Fruit fly (Drosophila melanogaster) whole organism, embryonic: ENCODE data around the gene CG43255.

Experiments used
- Atf-2 ChIP-seq: fragments of 200-800 bp; sonication (Bioruptor generic); optimal IDR thresholded peaks from 2 replicates; lab custom pipeline; 2016; ENCODE audit warnings: missing biosample characterization, missing genetic modification characterization
- CG10209 ChIP-seq: fragments of 200-800 bp; sonication (Bioruptor generic); optimal IDR thresholded peaks from 3 replicates; lab custom pipeline; 2017; ENCODE audit warnings: missing biosample characterization, mild to moderate bottlenecking, missing genetic modification characterization, missing genetic modification reagents
- CG10366 ChIP-seq: fragments of 200-800 bp; sonication (Bioruptor generic); IDR thresholded peaks from 2 replicates; pipeline ENCODE4 v1.3.6; 2022; ENCODE audit warnings: missing biosample characterization, missing genetic modification characterization
- CG11398 ChIP-seq: fragments of 200-800 bp; sonication (Bioruptor generic); optimal IDR thresholded peaks from 2 replicates; lab custom pipeline; 2016; ENCODE audit warnings: missing biosample characterization, missing genetic modification characterization
- CG11696 ChIP-seq: fragments of 200-800 bp; sonication (Bioruptor generic); IDR thresholded peaks from 2 replicates; pipeline ENCODE4 v1.3.6; 2022; ENCODE audit warnings: missing biosample characterization, missing genetic modification characterization
- CG12236 ChIP-seq: fragments of 200-800 bp; sonication (Bioruptor generic); optimal IDR thresholded peaks from 2 replicates; lab custom pipeline; 2016; ENCODE audit warnings: missing biosample characterization, missing genetic modification characterization
- CG12659 ChIP-seq: fragments of 200-800 bp; sonication (Bioruptor generic); optimal IDR thresholded peaks from 3 replicates; lab custom pipeline; 2017; ENCODE audit warnings: mild to moderate bottlenecking, missing biosample characterization, missing genetic modification reagents, missing genetic modification characterization
- CG15601 ChIP-seq: fragments of 200-800 bp; sonication (Bioruptor generic); optimal IDR thresholded peaks from 3 replicates; lab custom pipeline; 2019; ENCODE audit warnings: missing biosample characterization, mild to moderate bottlenecking, missing genetic modification characterization, moderate library complexity
- CG18599 ChIP-seq: fragments of 200-800 bp; sonication (Bioruptor generic); optimal IDR thresholded peaks from 3 replicates; lab custom pipeline; 2017; ENCODE audit warnings: missing biosample characterization, missing genetic modification characterization, mild to moderate bottlenecking, moderate library complexity, missing genetic modification reagents
- CG32532 ChIP-seq: fragments of 200-800 bp; sonication (Bioruptor generic); IDR thresholded peaks from 2 replicates; pipeline ENCODE4 v1.3.6; 2022; ENCODE audit warnings: missing biosample characterization, missing genetic modification characterization
- CG32772 ChIP-seq: fragments of 200-800 bp; sonication (Bioruptor generic); IDR thresholded peaks from 2 replicates; pipeline ENCODE4 v1.3.6; 2022; ENCODE audit warnings: missing biosample characterization, missing genetic modification characterization
- CG4707 ChIP-seq: fragments of 200-800 bp; sonication (Bioruptor generic); optimal IDR thresholded peaks from 2 replicates; lab custom pipeline; 2018; ENCODE audit warnings: missing biosample characterization, mild to moderate bottlenecking, missing genetic modification characterization, moderate library complexity
- CG6791 ChIP-seq: fragments of 200-800 bp; sonication (Bioruptor generic); IDR thresholded peaks from 3 replicates; pipeline ENCODE4 v1.3.6; 2022; ENCODE audit warnings: missing biosample characterization, missing genetic modification characterization; ENCODE audit not compliant: partially characterized antibody
- CG6854 ChIP-seq: fragments of 200-800 bp; sonication (Bioruptor generic); optimal IDR thresholded peaks from 3 replicates; lab custom pipeline; 2017; ENCODE audit warnings: missing biosample characterization, mild to moderate bottlenecking, missing genetic modification characterization
- D19B ChIP-seq: fragments of 200-800 bp; sonication (Bioruptor generic); optimal IDR thresholded peaks from 2 replicates; lab custom pipeline; 2017; ENCODE audit warnings: missing biosample characterization, mild to moderate bottlenecking, missing genetic modification characterization
- Dfd ChIP-seq, 2 experiments: fragments of >200 bp; optimal IDR thresholded peaks; 2 replicates each; lab custom pipeline; 2017; ENCODE audit warnings: missing biosample characterization in 2 of 2, missing genetic modification characterization in 2 of 2
- Gug ChIP-seq: fragments of 200-800 bp; sonication (Bioruptor generic); IDR thresholded peaks from 4 replicates; pipeline ENCODE4 v1.3.6; 2022; ENCODE audit warnings: missing biosample characterization, missing genetic modification characterization
- HLH3B ChIP-seq: fragments of 200-800 bp; sonication (Bioruptor generic); IDR thresholded peaks from 2 replicates; pipeline ENCODE4 v1.3.6; 2022; ENCODE audit warnings: missing biosample characterization, missing genetic modification characterization
- HmgZ ChIP-seq: fragments of 200-800 bp; sonication (Bioruptor generic); optimal IDR thresholded peaks from 2 replicates; lab custom pipeline; 2018; ENCODE audit warnings: missing biosample characterization, mild to moderate bottlenecking, missing genetic modification characterization
- MBD-R2 ChIP-seq: fragments of 200-800 bp; sonication (Bioruptor generic); IDR thresholded peaks from 2 replicates; pipeline ENCODE4 v1.3.6; 2022; ENCODE audit warnings: missing biosample characterization, missing genetic modification characterization
- Med ChIP-seq: fragments of 200-800 bp; sonication (Bioruptor generic); peaks from one replicate; lab custom pipeline; 2016; ENCODE audit warnings: missing biosample characterization, missing genetic modification characterization, mild to moderate bottlenecking, inconsistent platforms, moderate library complexity
- Meics ChIP-seq: fragments of 200-800 bp; sonication (Bioruptor generic); optimal IDR thresholded peaks from 2 replicates; lab custom pipeline; 2017; ENCODE audit warnings: missing biosample characterization, mild to moderate bottlenecking, missing genetic modification characterization
- Oaz ChIP-seq: fragments of 200-800 bp; sonication (Bioruptor generic); IDR thresholded peaks from 2 replicates; pipeline ENCODE4 v1.3.6; 2022; ENCODE audit warnings: missing biosample characterization, missing genetic modification characterization
- Ptx1 ChIP-seq: fragments of 200-800 bp; sonication (Bioruptor generic); IDR thresholded peaks from 2 replicates; pipeline ENCODE4 v1.3.6; 2022; ENCODE audit warnings: missing biosample characterization, missing genetic modification characterization
- Xrp1 ChIP-seq: fragments of 200-800 bp; sonication (Bioruptor generic); IDR thresholded peaks from 2 replicates; pipeline ENCODE4 v1.3.6; 2022; ENCODE audit warnings: missing biosample characterization, missing genetic modification characterization
- al ChIP-seq: fragments of 200-800 bp; sonication (Bioruptor generic); IDR thresholded peaks from 2 replicates; pipeline ENCODE4 v1.3.6; 2022; ENCODE audit warnings: missing biosample characterization, missing genetic modification characterization
- ase ChIP-seq: fragments of 200-800 bp; sonication (Bioruptor generic); IDR thresholded peaks from 3 replicates; pipeline ENCODE4 v1.3.6; 2022; ENCODE audit warnings: missing biosample characterization, missing genetic modification characterization
- ato ChIP-seq: fragments of 200-800 bp; sonication (Bioruptor generic); IDR thresholded peaks from 2 replicates; pipeline ENCODE4 v1.3.6; 2022; ENCODE audit warnings: missing biosample characterization, missing genetic modification characterization; ENCODE audit not compliant: partially characterized antibody
- bab2 ChIP-seq: fragments of 200-800 bp; sonication (Bioruptor generic); optimal IDR thresholded peaks from 2 replicates; lab custom pipeline; 2016; ENCODE audit warnings: missing biosample characterization, missing genetic modification characterization
- bsh ChIP-seq, 2 experiments: fragments of 200-800 bp; sonication (Bioruptor generic); optimal IDR thresholded peaks; 2 replicates each; lab custom pipeline; 2017 to 2018; ENCODE audit warnings: mild to moderate bottlenecking in 2 of 2, missing biosample characterization in 2 of 2, missing genetic modification characterization in 2 of 2, moderate library complexity in 1 of 2
- chinmo ChIP-seq: fragments of 200-800 bp; sonication (Bioruptor generic); IDR thresholded peaks from 4 replicates; pipeline ENCODE4 v1.3.6; 2022; ENCODE audit warnings: missing biosample characterization, missing genetic modification characterization; ENCODE audit not compliant: partially characterized antibody
- chm ChIP-seq: fragments of 200-800 bp; sonication (Bioruptor generic); IDR thresholded peaks from 2 replicates; pipeline ENCODE4 v1.3.6; 2022; ENCODE audit warnings: missing biosample characterization, missing genetic modification characterization
- croc ChIP-seq: fragments of 200-800 bp; sonication (Bioruptor generic); conservative IDR thresholded peaks from 3 replicates; pipeline ENCODE4 v1.3.6; 2022; ENCODE audit warnings: missing biosample characterization, missing genetic modification characterization
- crol ChIP-seq: fragments of 200-800 bp; sonication (Bioruptor generic); IDR thresholded peaks from 2 replicates; pipeline ENCODE4 v1.3.6; 2022; ENCODE audit warnings: missing biosample characterization, missing genetic modification characterization
- cwo ChIP-seq: fragments of 200-800 bp; sonication (Bioruptor generic); optimal IDR thresholded peaks from 3 replicates; lab custom pipeline; 2017; ENCODE audit warnings: missing biosample characterization, missing genetic modification characterization, mild to moderate bottlenecking, moderate library complexity, missing genetic modification reagents
- dpn ChIP-seq, 2 experiments: fragments of 200-800 bp; sonication (Bioruptor generic); optimal IDR thresholded peaks; 3 replicates each; lab custom pipeline; 2016; ENCODE audit warnings: missing biosample characterization in 2 of 2, missing genetic modification characterization in 2 of 2
- gro ChIP-seq: fragments of 200-800 bp; sonication (Bioruptor generic); optimal IDR thresholded peaks from 2 replicates; lab custom pipeline; 2016; ENCODE audit warnings: missing biosample characterization, missing genetic modification characterization
- hbn ChIP-seq: fragments of 200-800 bp; sonication (Bioruptor generic); IDR thresholded peaks from 2 replicates; pipeline ENCODE4 v1.3.6; 2022; ENCODE audit warnings: missing biosample characterization, missing genetic modification characterization; ENCODE audit not compliant: partially characterized antibody
- ken ChIP-seq: fragments of 200-800 bp; sonication (Bioruptor generic); IDR thresholded peaks from 3 replicates; pipeline ENCODE4 v1.3.6; 2022; ENCODE audit warnings: missing biosample characterization, missing genetic modification characterization
- lab ChIP-seq: fragments of 200-800 bp; sonication (Bioruptor generic); optimal IDR thresholded peaks from 3 replicates; lab custom pipeline; 2017; ENCODE audit warnings: missing biosample characterization, missing genetic modification characterization, mild to moderate bottlenecking, moderate library complexity, missing genetic modification reagents
- lmd ChIP-seq: fragments of 200-800 bp; sonication (Bioruptor generic); IDR thresholded peaks from 2 replicates; pipeline ENCODE4 v1.3.6; 2022; ENCODE audit warnings: missing biosample characterization, missing genetic modification characterization
- mam ChIP-seq: fragments of 200-800 bp; sonication (Bioruptor generic); optimal IDR thresholded peaks from 3 replicates; lab custom pipeline; 2016; ENCODE audit warnings: missing biosample characterization, missing genetic modification characterization
- otp ChIP-seq: fragments of 200-800 bp; sonication (Bioruptor generic); IDR thresholded peaks from 3 replicates; pipeline ENCODE4, ENCODE4 v1.3.6; 2022; ENCODE audit warnings: missing biosample characterization, missing genetic modification characterization
- prd ChIP-seq, 3 experiments: fragments of >200 bp in 2 of 3; fragments of 200-800 bp in 1 of 3; sonication (Bioruptor generic) in 1 of 3; optimal IDR thresholded peaks in 2 of 3; IDR thresholded peaks in 1 of 3; 2 replicates in 2 of 3; 3 replicates in 1 of 3; pipeline versions ENCODE4 v1.3.6 to Lab custom; 2017 to 2022; ENCODE audit warnings: missing biosample characterization in 1 of 3, missing genetic modification characterization in 1 of 3
- row ChIP-seq: fragments of 200-800 bp; sonication (Bioruptor generic); IDR thresholded peaks from 3 replicates; pipeline ENCODE4 v1.3.6; 2022; ENCODE audit warnings: missing biosample characterization, missing genetic modification characterization
- sisA ChIP-seq: fragments of 200-800 bp; sonication (Bioruptor generic); IDR thresholded peaks from 2 replicates; pipeline ENCODE4 v1.3.6; 2022; ENCODE audit warnings: missing biosample characterization, missing genetic modification characterization
- twi ChIP-seq: fragments of 200-800 bp; optimal IDR thresholded peaks from 2 replicates; lab custom pipeline; 2019; ENCODE audit warnings: missing biosample characterization, mild to moderate bottlenecking, missing genetic modification characterization, moderate library complexity
- unc-4 ChIP-seq: fragments of 200-800 bp; sonication (Bioruptor generic); IDR thresholded peaks from 2 replicates; pipeline ENCODE4 v1.3.6; 2022; ENCODE audit warnings: missing biosample characterization, missing genetic modification characterization; ENCODE audit not compliant: partially characterized antibody
- zfh1 ChIP-seq: fragments of 200-800 bp; sonication (Bioruptor generic); IDR thresholded peaks from 3 replicates; pipeline ENCODE4 v1.3.6; 2022; ENCODE audit warnings: missing biosample characterization, missing genetic modification characterization

CG43255 gene

DNA sequence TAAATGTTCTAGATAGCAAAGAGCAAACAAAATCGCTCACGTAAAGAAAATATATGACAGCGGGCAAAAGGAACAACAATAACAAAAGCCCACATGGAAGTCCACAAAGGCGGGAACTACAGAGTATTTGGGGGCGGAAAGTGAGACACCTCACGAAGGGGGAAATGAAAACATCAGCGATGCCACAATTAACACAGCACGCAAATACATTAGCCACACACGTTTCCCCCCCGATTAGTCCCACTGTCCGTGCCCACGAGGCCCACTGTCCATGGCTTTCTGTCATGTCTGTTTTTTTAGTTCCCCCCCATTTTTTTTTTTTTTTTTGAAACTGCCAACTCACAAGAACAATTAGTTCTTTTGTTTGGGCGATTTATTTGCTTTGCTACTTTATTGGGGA lies 39.8 kb upstream of the CG43255 start:
- no peak for TF ChIP-seq HmgZ (tag; lab: Kevin White, UChicago)
- 0 out of 4 replicates have a peak, but pooled peaks have one; percentile 19 for TF ChIP-seq chinmo (GFP tag; lab: Robert Waterston, UW)
- TF ChIP-seq ken (GFP tag; lab: Robert Waterston, UW): no peak
- TF ChIP-seq CG15601 (tag; lab: Kevin White, UChicago): no peak
- TF ChIP-seq CG10209 (GFP tag; lab: Kevin White, UChicago): peak; percentile 24
- TF ChIP-seq CG12659 (GFP tag; lab: Kevin White, UChicago): peak; percentile 9
- TF ChIP-seq CG18599 (GFP tag; lab: Kevin White, UChicago): peak; percentile 28
- TF ChIP-seq bab2 (GFP tag; lab: Kevin White, UChicago): peak; percentile 43
- peak; percentile 30; the same call in 1 of the 4 replicates for TF ChIP-seq Gug (GFP tag; lab: Robert Waterston, UW)
- 0 out of 3 replicates have a peak, but pooled peaks have one; percentile 44 for TF ChIP-seq zfh1 (GFP tag; lab: Robert Waterston, UW)
- no peak for TF ChIP-seq hbn (GFP tag; lab: Robert Waterston, UW)
- peak; percentile 58 for TF ChIP-seq CG32532 (GFP tag; lab: Robert Waterston, UW)
- TF ChIP-seq Atf-2 (GFP tag; lab: Kevin White, UChicago): no peak
- peak; percentile 14; the same call in 1 of the 2 replicates for TF ChIP-seq CG10366 (GFP tag; lab: Robert Waterston, UW)
- TF ChIP-seq chm (GFP tag; lab: Robert Waterston, UW): 0 out of 2 replicates have a peak, but pooled peaks have one; percentile 26
- TF ChIP-seq cwo (GFP tag; lab: Kevin White, UChicago): peak; percentile 31
- no peak for TF ChIP-seq CG6791
- 0 out of 2 replicates have a peak, but pooled peaks have one; percentile 16 for TF ChIP-seq MBD-R2 (GFP tag; lab: Robert Waterston, UW)
- TF ChIP-seq twi (tag; lab: Kevin White, UChicago): no peak
- 0 out of 3 replicates have a peak, but pooled peaks have one; percentile 35 for TF ChIP-seq ase (GFP tag; lab: Robert Waterston, UW)
- no peak for TF ChIP-seq CG11398 (GFP tag; lab: Kevin White, UChicago)
- TF ChIP-seq CG4707 (GFP tag; lab: Kevin White, UChicago): peak; percentile 66
- TF ChIP-seq ato (GFP tag; lab: Robert Waterston, UW): no peak
- TF ChIP-seq Meics (GFP tag; lab: Kevin White, UChicago): peak; percentile 7
- TF ChIP-seq prd (optimal IDR thresholded peaks at IDR 0.05; lab: Kevin White, UChicago): no peak
- peak; percentile 26; the same call in 1 of the 3 replicates for TF ChIP-seq prd (GFP tag; IDR thresholded peaks at IDR 0.05; lab: Robert Waterston, UW)
- TF ChIP-seq sisA (GFP tag; lab: Robert Waterston, UW): peak; percentile 26; the same call in 1 of the 2 replicates
- TF ChIP-seq otp: 0 out of 3 replicates have a peak, but pooled peaks have one; percentile 44
- TF ChIP-seq Oaz (GFP tag; lab: Robert Waterston, UW): no peak
- peak; percentile 79 for TF ChIP-seq crol
- peak; percentile 10; the same call in 1 of the 2 replicates for TF ChIP-seq lmd (GFP tag; lab: Robert Waterston, UW)
- 0 out of 2 replicates have a peak, but pooled peaks have one; percentile 35 for TF ChIP-seq CG32772 (GFP tag; lab: Robert Waterston, UW)
- TF ChIP-seq D19B (GFP tag; lab: Kevin White, UChicago): peak; percentile 59
- peak; percentile 40 for TF ChIP-seq lab
- no peak for TF ChIP-seq croc (GFP tag; lab: Robert Waterston, UW)
- TF ChIP-seq CG6854 (GFP tag; lab: Kevin White, UChicago): no peak
- TF ChIP-seq Med (GFP tag; lab: Kevin White, UChicago): peak; percentile 81
- peak; percentile 52; the same call in 1 of the 3 replicates for TF ChIP-seq row
- TF ChIP-seq Xrp1 (GFP tag; lab: Robert Waterston, UW): 0 out of 2 replicates have a peak, but pooled peaks have one; percentile 11
- no peak for TF ChIP-seq unc-4
- TF ChIP-seq HLH3B (GFP tag; lab: Robert Waterston, UW): no peak
- peak; percentile 13 for TF ChIP-seq mam (GFP tag; lab: Kevin White, UChicago)
- peak in 1 of 2 experiments; percentile 6 for TF ChIP-seq dpn (GFP tag; optimal IDR thresholded peaks at IDR 0.05; lab: Kevin White, UChicago)
- TF ChIP-seq al (GFP tag; lab: Robert Waterston, UW): peak; percentile 36; the same call in 1 of the 2 replicates
- TF ChIP-seq Dfd (GFP tag; optimal IDR thresholded peaks at IDR 0.05; lab: Kevin White, UChicago): no peak
- peak; percentile 16 for TF ChIP-seq gro (GFP tag; lab: Kevin White, UChicago)
- no peak for TF ChIP-seq CG12236 (GFP tag; lab: Kevin White, UChicago)
- TF ChIP-seq Ptx1 (GFP tag; lab: Robert Waterston, UW): peak; percentile 32; the same call in 1 of the 2 replicates
- TF ChIP-seq bsh (GFP tag; optimal IDR thresholded peaks at IDR 0.05; lab: Kevin White, UChicago): no peak
- TF ChIP-seq CG11696 (GFP tag; lab: Robert Waterston, UW): no peak
